Worm (Caenorhabditis elegans) whole organism, L4/young adult: ENCODE results near the gene F49C12.1.
"Not testable (repeated sequence)": the region's sequence is repeated elsewhere in the genome, so short reads cannot be mapped to it uniquely, and the experiment has no call there.

Experiments
- W03F9.2 ChIP-seq: fragments of 150-350 bp; optimal IDR thresholded peaks from 2 replicates; lab custom pipeline; 2014; ENCODE audit warnings: missing biosample characterization, missing genetic modification characterization
- dao-5 ChIP-seq: sonication (generic microtip); optimal IDR thresholded peaks from 2 replicates; lab custom pipeline; 2016; ENCODE audit warnings: missing genotype, missing genetic modification characterization, moderate library complexity, missing compliant biosample characterization
- him-1 ChIP-seq: sonication (generic microtip); optimal IDR thresholded peaks from 2 replicates; lab custom pipeline; 2016; ENCODE audit warnings: missing genotype, missing genetic modification reagents, missing genetic modification characterization, missing compliant biosample characterization

Gene F49C12.1

DNA sequence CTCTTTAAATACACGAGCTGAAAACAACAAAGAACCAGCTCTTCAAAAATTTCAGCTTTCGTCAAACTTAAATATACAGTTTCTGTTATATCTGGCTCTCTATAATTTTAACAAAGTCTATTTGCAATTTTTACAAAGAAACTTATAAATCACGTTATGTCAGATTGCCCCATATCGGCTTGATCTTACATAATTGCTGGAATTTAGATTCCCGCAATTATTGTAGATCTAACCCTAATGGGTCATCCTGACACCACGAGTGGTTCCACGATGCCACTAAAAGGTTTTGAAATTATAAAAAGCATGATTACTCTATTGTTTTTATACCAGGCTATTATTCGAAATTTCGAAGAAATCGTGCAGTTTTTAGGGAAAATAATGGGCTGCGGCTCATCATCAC lies 45.1 kb downstream of the F49C12.1 start, which contains the start of gene Y11D7A.8:
Gene Y11D7A.8 (plus strand): TSS at position 301 of the 400 bp plus-strand sequence.
- TF ChIP-seq W03F9.2 (tag; lab: Kevin White, UChicago) (no peak), him-1 (tag; lab: Kevin White, UChicago) (no peak), dao-5 (tag; lab: Kevin White, UChicago) (no peak)

DNA sequence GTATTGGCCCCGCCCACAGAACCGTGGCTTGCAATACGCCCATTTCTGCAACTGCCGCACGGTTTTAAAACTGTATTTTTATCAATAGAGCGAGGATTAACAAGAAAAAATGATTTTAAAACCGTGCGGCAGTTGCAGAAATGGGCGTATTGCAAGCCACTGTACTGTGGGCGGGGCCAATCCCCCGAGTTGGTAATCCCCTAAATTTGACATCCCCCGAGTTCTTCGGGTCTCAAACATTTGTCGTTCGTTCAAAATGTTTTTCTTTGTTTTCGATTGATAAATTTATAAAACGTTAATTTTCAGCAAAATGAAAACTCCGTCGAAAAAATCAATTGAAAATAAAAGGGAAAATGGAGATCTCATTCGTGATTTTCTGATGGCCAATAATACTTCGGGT lies 46.9 kb downstream of the F49C12.1 start, which contains the start of gene Y11D7A.7:
Gene Y11D7A.7 (plus strand): TSS at position 301 of the 400 bp plus-strand sequence.
- not testable (repeated sequence) for TF ChIP-seq W03F9.2, dao-5, him-1 (tag; lab: Kevin White, UChicago)

DNA sequence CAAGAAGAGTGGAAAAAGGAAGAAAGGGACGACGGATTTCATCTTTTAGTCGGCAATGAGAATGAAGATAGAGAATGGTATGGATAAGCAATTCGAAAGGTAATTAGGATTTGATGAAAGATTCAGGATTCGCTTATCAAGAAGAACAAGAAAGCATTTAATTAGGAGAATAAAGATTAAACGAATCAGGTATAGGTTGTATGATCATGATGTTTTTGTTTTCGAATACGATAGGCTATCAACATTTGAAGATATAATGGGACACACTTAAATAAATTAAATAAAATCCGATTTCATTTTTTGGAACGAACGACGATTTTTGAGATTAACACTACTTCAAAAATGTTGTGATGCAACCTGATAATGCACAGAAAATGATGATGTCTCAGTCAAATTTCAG lies 50.7 kb downstream of the F49C12.1 start, which contains the start of gene Y11D7A.5:
Gene Y11D7A.5 (minus strand): TSS at position 101 of the 400 bp plus-strand sequence.
- TF ChIP-seq him-1 (tag; lab: Kevin White, UChicago) = no peak
- no peak for TF ChIP-seq dao-5 (tag; lab: Kevin White, UChicago)
- no peak for TF ChIP-seq W03F9.2 (tag; lab: Kevin White, UChicago)
